Fruit fly (Drosophila melanogaster) whole organism, embryonic: ENCODE results near the gene Obp28a.

Source experiments
- Antp ChIP-seq: fragments of 200-800 bp; sonication (Bioruptor generic); optimal IDR thresholded peaks from 3 replicates; lab custom pipeline; 2016; ENCODE audit warnings: missing biosample characterization, missing genetic modification characterization
- CG10267 ChIP-seq: fragments of 200-800 bp; sonication (Bioruptor generic); optimal IDR thresholded peaks from 2 replicates; lab custom pipeline; 2018; ENCODE audit warnings: missing biosample characterization, mild to moderate bottlenecking, missing genetic modification characterization, moderate library complexity
- CG1529 ChIP-seq: fragments of 200-800 bp; sonication (Bioruptor generic); optimal IDR thresholded peaks from 3 replicates; lab custom pipeline; 2018; ENCODE audit warnings: missing biosample characterization, missing genetic modification characterization
- CG15514 ChIP-seq: fragments of 200-800 bp; sonication (Bioruptor generic); optimal IDR thresholded peaks from 3 replicates; lab custom pipeline; 2017; ENCODE audit warnings: missing biosample characterization, missing genetic modification characterization, mild to moderate bottlenecking, moderate library complexity, missing genetic modification reagents
- CG1647 ChIP-seq: fragments of 200-800 bp; sonication (Bioruptor generic); optimal IDR thresholded peaks from 3 replicates; lab custom pipeline; 2016; ENCODE audit warnings: missing biosample characterization, missing genetic modification characterization
- CG32532 ChIP-seq: fragments of 200-800 bp; sonication (Bioruptor generic); IDR thresholded peaks from 2 replicates; pipeline ENCODE4 v1.3.6; 2022; ENCODE audit warnings: missing biosample characterization, missing genetic modification characterization
- CG34224 ChIP-seq: fragments of 200-800 bp; sonication (Bioruptor generic); IDR thresholded peaks from 3 replicates; pipeline ENCODE4 v1.3.6; 2022; ENCODE audit warnings: missing biosample characterization, missing genetic modification characterization; ENCODE audit not compliant: partially characterized antibody
- CG5180 ChIP-seq: fragments of 200-800 bp; sonication (Bioruptor generic); optimal IDR thresholded peaks from 3 replicates; lab custom pipeline; 2017; ENCODE audit warnings: missing biosample characterization, missing genetic modification characterization, mild to moderate bottlenecking, moderate library complexity, missing genetic modification reagents
- CG5953 ChIP-seq: fragments of 200-800 bp; sonication (Bioruptor generic); IDR thresholded peaks from 2 replicates; pipeline ENCODE4 v1.3.6; 2022; ENCODE audit warnings: missing biosample characterization, missing genetic modification characterization
- CG6272 ChIP-seq: fragments of 200-800 bp; sonication (Bioruptor generic); IDR thresholded peaks from 2 replicates; pipeline ENCODE4 v1.3.6; 2022; ENCODE audit warnings: missing biosample characterization, missing genetic modification characterization
- CG6654 ChIP-seq: fragments of 200-800 bp; sonication (Bioruptor generic); optimal IDR thresholded peaks from 2 replicates; lab custom pipeline; 2017; ENCODE audit warnings: missing biosample characterization, mild to moderate bottlenecking, missing genetic modification characterization
- CG7271 ChIP-seq: fragments of 200-800 bp; sonication (Bioruptor generic); optimal IDR thresholded peaks from 2 replicates; lab custom pipeline; 2018; ENCODE audit warnings: missing biosample characterization, mild to moderate bottlenecking, missing genetic modification characterization, moderate library complexity
- CG7357 ChIP-seq: fragments of 200-800 bp; sonication (Bioruptor generic); IDR thresholded peaks from 3 replicates; pipeline ENCODE4 v1.3.6; 2022; ENCODE audit warnings: missing biosample characterization, missing genetic modification characterization
- CG8089 ChIP-seq: fragments of 200-800 bp; sonication (Bioruptor generic); optimal IDR thresholded peaks from 3 replicates; lab custom pipeline; 2016; ENCODE audit warnings: missing biosample characterization, missing genetic modification characterization
- CG8281 ChIP-seq: fragments of 200-800 bp; sonication (Bioruptor generic); optimal IDR thresholded peaks from 2 replicates; lab custom pipeline; 2018; ENCODE audit warnings: missing biosample characterization, mild to moderate bottlenecking, missing genetic modification characterization, moderate library complexity
- CG9437 ChIP-seq: fragments of 200-800 bp; sonication (Bioruptor generic); optimal IDR thresholded peaks from 2 replicates; lab custom pipeline; 2018; ENCODE audit warnings: missing biosample characterization, mild to moderate bottlenecking, missing genetic modification characterization
- CG9817 ChIP-seq: fragments of 200-800 bp; sonication (Bioruptor generic); optimal IDR thresholded peaks from 2 replicates; lab custom pipeline; 2018; ENCODE audit warnings: missing biosample characterization, mild to moderate bottlenecking, missing genetic modification characterization, moderate library complexity
- Dref ChIP-seq: fragments of 200-800 bp; sonication (Bioruptor generic); IDR thresholded peaks from 2 replicates; pipeline ENCODE4 v1.3.6; 2022; ENCODE audit warnings: missing biosample characterization, missing genetic modification characterization
- Drgx ChIP-seq: fragments of 200-800 bp; sonication (Bioruptor generic); IDR thresholded peaks from 2 replicates; pipeline ENCODE4 v1.3.6; 2022; ENCODE audit warnings: missing biosample characterization, missing genetic modification characterization
- E2f1 ChIP-seq: fragments of 200-800 bp; sonication (Bioruptor generic); IDR thresholded peaks from 2 replicates; pipeline ENCODE4 v1.3.6; 2022; ENCODE audit warnings: missing biosample characterization, missing genetic modification characterization
- ERR ChIP-seq: fragments of 200-800 bp; sonication (Bioruptor generic); optimal IDR thresholded peaks from 2 replicates; lab custom pipeline; 2016; ENCODE audit warnings: missing biosample characterization, missing genetic modification characterization
- Ets65A ChIP-seq: fragments of 200-800 bp; sonication (Bioruptor generic); peaks from one replicate; lab custom pipeline; 2016; ENCODE audit warnings: missing biosample characterization, missing genetic modification characterization
- H15 ChIP-seq: fragments of 200-800 bp; sonication (Bioruptor generic); IDR thresholded peaks from 3 replicates; pipeline ENCODE4 v1.3.6; 2022; ENCODE audit warnings: missing biosample characterization, missing genetic modification characterization
- H2.0 ChIP-seq: fragments of 200-800 bp; sonication (Bioruptor generic); IDR thresholded peaks from 2 replicates; pipeline ENCODE4 v1.3.6; 2022; ENCODE audit warnings: missing biosample characterization, missing genetic modification characterization
- HHEX ChIP-seq: fragments of 200-800 bp; sonication (Bioruptor generic); optimal IDR thresholded peaks from 3 replicates; lab custom pipeline; 2017; ENCODE audit warnings: missing biosample characterization, mild to moderate bottlenecking, missing genetic modification characterization, missing genetic modification reagents
- Hand ChIP-seq: fragments of 200-800 bp; sonication (Bioruptor generic); optimal IDR thresholded peaks from 2 replicates; lab custom pipeline; 2017; ENCODE audit warnings: mild to moderate bottlenecking, missing biosample characterization, missing genetic modification reagents, missing genetic modification characterization
- Hr78 ChIP-seq, 2 experiments: fragments of 200-800 bp in 1 of 2; fragments of >200 bp in 1 of 2; sonication (Bioruptor generic) in 1 of 2; optimal IDR thresholded peaks; 2 replicates each; lab custom pipeline; 2017 to 2019; ENCODE audit warnings: missing biosample characterization in 2 of 2, missing genetic modification characterization in 2 of 2, mild to moderate bottlenecking in 1 of 2, moderate library complexity in 1 of 2
- Jarid2 ChIP-seq: fragments of 200-800 bp; sonication (Bioruptor generic); optimal IDR thresholded peaks from 3 replicates; lab custom pipeline; 2017; ENCODE audit warnings: mild to moderate bottlenecking, missing biosample characterization, missing genetic modification reagents, missing genetic modification characterization
- Lhr ChIP-seq: fragments of 200-800 bp; sonication (Bioruptor generic); optimal IDR thresholded peaks from 3 replicates; lab custom pipeline; 2017; ENCODE audit warnings: mild to moderate bottlenecking, missing biosample characterization, missing genetic modification reagents, missing genetic modification characterization
- Myb ChIP-seq: fragments of 200-800 bp; sonication (Bioruptor generic); optimal IDR thresholded peaks from 2 replicates; lab custom pipeline; 2016; ENCODE audit warnings: missing biosample characterization, missing genetic modification characterization
- NK7.1 ChIP-seq: fragments of 200-800 bp; sonication (Bioruptor generic); optimal IDR thresholded peaks from 3 replicates; lab custom pipeline; 2016; ENCODE audit warnings: missing biosample characterization, missing genetic modification characterization
- Optix ChIP-seq: fragments of 200-800 bp; sonication (Bioruptor generic); IDR thresholded peaks from 3 replicates; pipeline ENCODE4 v1.3.6; 2022; ENCODE audit warnings: missing biosample characterization, missing genetic modification characterization
- Spps ChIP-seq: fragments of 200-800 bp; sonication (Bioruptor generic); optimal IDR thresholded peaks from 2 replicates; lab custom pipeline; 2018; ENCODE audit warnings: missing biosample characterization, mild to moderate bottlenecking, missing genetic modification characterization
- caup ChIP-seq: fragments of 200-800 bp; sonication (Bioruptor generic); optimal IDR thresholded peaks from 3 replicates; lab custom pipeline; 2017; ENCODE audit warnings: missing biosample characterization, mild to moderate bottlenecking, missing genetic modification characterization, moderate library complexity; ENCODE audit not compliant: severe bottlenecking
- crc ChIP-seq: fragments of 200-800 bp; sonication (Bioruptor generic); optimal IDR thresholded peaks from 2 replicates; lab custom pipeline; 2016; ENCODE audit warnings: missing biosample characterization, missing genetic modification characterization
- danr ChIP-seq: fragments of 200-800 bp; sonication (Bioruptor generic); IDR thresholded peaks from 2 replicates; pipeline ENCODE4 v1.3.6; 2022; ENCODE audit warnings: missing biosample characterization, missing genetic modification characterization
- fd96Cb ChIP-seq: fragments of 200-800 bp; sonication (Bioruptor generic); optimal IDR thresholded peaks from 2 replicates; lab custom pipeline; 2018; ENCODE audit warnings: missing biosample characterization, mild to moderate bottlenecking, missing genetic modification characterization, moderate library complexity
- gcm ChIP-seq: fragments of 200-800 bp; sonication (Bioruptor generic); optimal IDR thresholded peaks from 2 replicates; lab custom pipeline; 2019; ENCODE audit warnings: missing biosample characterization, mild to moderate bottlenecking, missing genetic modification characterization, moderate library complexity
- gro ChIP-seq: fragments of 200-800 bp; sonication (Bioruptor generic); optimal IDR thresholded peaks from 2 replicates; lab custom pipeline; 2016; ENCODE audit warnings: missing biosample characterization, missing genetic modification characterization
- hbn ChIP-seq: fragments of 200-800 bp; sonication (Bioruptor generic); IDR thresholded peaks from 2 replicates; pipeline ENCODE4 v1.3.6; 2022; ENCODE audit warnings: missing biosample characterization, missing genetic modification characterization; ENCODE audit not compliant: partially characterized antibody
- onecut ChIP-seq: fragments of 200-800 bp; sonication (Bioruptor generic); IDR thresholded peaks from 2 replicates; pipeline ENCODE4 v1.3.6; 2022; ENCODE audit warnings: missing biosample characterization, missing genetic modification characterization
- pfk ChIP-seq: fragments of 200-800 bp; sonication (Bioruptor generic); optimal IDR thresholded peaks from 2 replicates; lab custom pipeline; 2018; ENCODE audit warnings: missing biosample characterization, mild to moderate bottlenecking, missing genetic modification characterization, moderate library complexity
- sd ChIP-seq: fragments of 200-800 bp; sonication (Bioruptor generic); optimal IDR thresholded peaks from 3 replicates; lab custom pipeline; 2018; ENCODE audit warnings: missing biosample characterization, mild to moderate bottlenecking, missing genetic modification characterization, moderate library complexity
- sens ChIP-seq: fragments of 200-800 bp; sonication (Bioruptor generic); peaks from one replicate; lab custom pipeline; 2016; ENCODE audit warnings: missing biosample characterization, missing genetic modification characterization
- z ChIP-seq: fragments of 200-800 bp; sonication (Bioruptor generic); IDR thresholded peaks from 3 replicates; pipeline ENCODE4 v1.3.6; 2022; ENCODE audit warnings: missing biosample characterization, missing genetic modification characterization

Gene Obp28a

dm6 chr2L:7491902-7492301 lies 5.3 kb downstream of the Obp28a start (continued):
- peak; percentile 12 for TF ChIP-seq CG8281 (tag; lab: Kevin White, UChicago)
- peak; percentile 72 for TF ChIP-seq E2f1
- peak; percentile 14 for TF ChIP-seq CG7271 (tag; lab: Kevin White, UChicago)
- TF ChIP-seq Hand (GFP tag; lab: Kevin White, UChicago), result no peak

dm6 chr2L:7486222-7486621 lies 10.9 kb downstream of the Obp28a start:
- TF ChIP-seq Drgx (no peak), Ets65A (peak; percentile 69), sd (peak; percentile 81), sens (GFP tag; lab: Kevin White, UChicago) (peak; percentile 57), Optix (GFP tag; lab: Robert Waterston, UW) (no peak)
- TF ChIP-seq, all 482 proteins: peak for 3

dm6 chr2L:7474404-7474803 lies 22.8 kb downstream of the Obp28a start, which contains the start of gene CG6441:
Gene CG6441 (plus strand): TSS chr2L:7474704.
- no peak for TF ChIP-seq Hr78 (GFP tag; optimal IDR thresholded peaks at IDR 0.05; lab: Kevin White, UChicago)
- no peak for TF ChIP-seq gro (GFP tag; lab: Kevin White, UChicago)
- TF ChIP-seq hbn (GFP tag; lab: Robert Waterston, UW), result no peak
- TF ChIP-seq onecut (GFP tag; lab: Robert Waterston, UW), result no peak
- no peak for TF ChIP-seq H15 (GFP tag; lab: Robert Waterston, UW)
- no peak for TF ChIP-seq danr (GFP tag; lab: Robert Waterston, UW)
- no peak for TF ChIP-seq CG5953
- no peak for TF ChIP-seq CG1529 (GFP tag; lab: Kevin White, UChicago)

- TF ChIP-seq Myb (GFP tag; lab: Kevin White, UChicago) (peak; percentile 57), Dref (GFP tag; lab: Robert Waterston, UW) (no peak), CG9437 (GFP tag; lab: Kevin White, UChicago) (peak; percentile 94), Ets65A (peak; percentile 32), CG8089 (GFP tag; lab: Kevin White, UChicago) (no peak)
Observed at dm6 chr2L:7473248-7473647, 23.9 kb downstream of the Obp28a start.

dm6 chr2L:7466304-7466703 lies 30.9 kb downstream of the Obp28a start, which contains the start of gene CG6055:
Gene CG6055 (plus strand): TSS chr2L:7466543.
- no peak for TF ChIP-seq CG34224 (GFP tag; lab: Robert Waterston, UW)
- TF ChIP-seq Jarid2 (GFP tag; lab: Kevin White, UChicago), result peak; percentile 57
- TF ChIP-seq CG9817, result no peak
- TF ChIP-seq CG7357 (GFP tag; lab: Robert Waterston, UW), result no peak
- 0 out of 3 replicates have a peak, but pooled peaks have one; percentile 54 for TF ChIP-seq z
- no peak for TF ChIP-seq gcm (GFP tag; lab: Kevin White, UChicago)
- TF ChIP-seq NK7.1 (GFP tag; lab: Kevin White, UChicago), result no peak
- TF ChIP-seq crc (GFP tag; lab: Kevin White, UChicago), result no peak
- no peak for TF ChIP-seq fd96Cb (tag; lab: Kevin White, UChicago)
- peak; percentile 25; the same call in 1 of the 2 replicates for TF ChIP-seq Drgx
- TF ChIP-seq CG1647 (GFP tag; lab: Kevin White, UChicago), result no peak
- no peak for TF ChIP-seq H2.0
- no peak for TF ChIP-seq Lhr (GFP tag; lab: Kevin White, UChicago)
- no peak for TF ChIP-seq HHEX (GFP tag; lab: Kevin White, UChicago)
- TF ChIP-seq pfk (GFP tag; lab: Kevin White, UChicago), result no peak
- no peak for TF ChIP-seq Antp (GFP tag; lab: Kevin White, UChicago)
- no peak for TF ChIP-seq CG6654
- no peak for TF ChIP-seq CG15514 (GFP tag; lab: Kevin White, UChicago)
- TF ChIP-seq CG6272 (GFP tag; lab: Robert Waterston, UW), result no peak
- TF ChIP-seq CG5180 (GFP tag; lab: Kevin White, UChicago), result peak; percentile 98
- TF ChIP-seq CG32532 (GFP tag; lab: Robert Waterston, UW), result no peak
- no peak for TF ChIP-seq caup (GFP tag; lab: Kevin White, UChicago)
- TF ChIP-seq Spps, result no peak
- TF ChIP-seq CG10267, result no peak
- no peak for TF ChIP-seq ERR (GFP tag; lab: Kevin White, UChicago)
